Worm (Caenorhabditis elegans): Measurements from ENCODE around the gene sre-4.

- no peak for TF ChIP-seq ztf-23 (GFP tag; IDR thresholded peaks at IDR 0.05)
- peak; percentile 41; the same call in 1 of the 2 replicates for TF ChIP-seq flt-1 (GFP tag; IDR thresholded peaks at IDR 0.05)
- no peak for TF ChIP-seq cog-1 (tag; optimal IDR thresholded peaks at IDR 0.05)
- TF ChIP-seq tab-1 (GFP tag; IDR thresholded peaks at IDR 0.05): no peak
- no peak for TF ChIP-seq ref-1 (GFP tag; conservative IDR thresholded peaks at IDR 0.05)
These were observed 11.1 kb downstream of the sre-4 start for ce11 chrIV:9773441-9773840.

All from whole organism, midembryonic.